Fruit fly (Drosophila melanogaster) whole organism, embryonic: ENCODE measurements around the gene Hmbs.
A peak's percentile ranks its signal among the peaks of the same experiment; 100 is the strongest.

Source experiments
- CG1024 ChIP-seq: fragments of 200-800 bp; sonication (Bioruptor generic); IDR thresholded peaks from 2 replicates; pipeline ENCODE4 v1.3.6; 2022; ENCODE audit warnings: missing biosample characterization, missing genetic modification characterization
- CG11504 ChIP-seq: fragments of 200-800 bp; sonication (Bioruptor generic); optimal IDR thresholded peaks from 3 replicates; lab custom pipeline; 2019; ENCODE audit warnings: missing biosample characterization, mild to moderate bottlenecking, missing genetic modification characterization, moderate library complexity
- CG12219 ChIP-seq: fragments of 200-800 bp; sonication (Bioruptor generic); optimal IDR thresholded peaks from 3 replicates; lab custom pipeline; 2018; ENCODE audit warnings: missing biosample characterization, mild to moderate bottlenecking, missing genetic modification characterization
- CG1233 ChIP-seq: fragments of 200-800 bp; sonication (Bioruptor generic); optimal IDR thresholded peaks from 4 replicates; lab custom pipeline; 2018; ENCODE audit warnings: missing biosample characterization, mild to moderate bottlenecking, missing genetic modification characterization
- CG12659 ChIP-seq: fragments of 200-800 bp; sonication (Bioruptor generic); optimal IDR thresholded peaks from 3 replicates; lab custom pipeline; 2017; ENCODE audit warnings: mild to moderate bottlenecking, missing biosample characterization, missing genetic modification reagents, missing genetic modification characterization
- CG13894 ChIP-seq: fragments of 200-800 bp; sonication (Bioruptor generic); optimal IDR thresholded peaks from 3 replicates; lab custom pipeline; 2018; ENCODE audit warnings: missing biosample characterization, mild to moderate bottlenecking, missing genetic modification characterization, moderate library complexity
- CG1529 ChIP-seq: fragments of 200-800 bp; sonication (Bioruptor generic); optimal IDR thresholded peaks from 3 replicates; lab custom pipeline; 2018; ENCODE audit warnings: missing biosample characterization, missing genetic modification characterization
- CG15479 ChIP-seq: fragments of 200-800 bp; sonication (Bioruptor generic); optimal IDR thresholded peaks from 3 replicates; lab custom pipeline; 2019; ENCODE audit warnings: missing biosample characterization, mild to moderate bottlenecking, missing genetic modification characterization, moderate library complexity
- CG16863 ChIP-seq: fragments of 200-800 bp; sonication (Bioruptor generic); optimal IDR thresholded peaks from 3 replicates; lab custom pipeline; 2016; ENCODE audit warnings: missing biosample characterization, missing genetic modification characterization
- CG17186 ChIP-seq: fragments of 200-800 bp; sonication (Bioruptor generic); optimal IDR thresholded peaks from 3 replicates; lab custom pipeline; 2017; ENCODE audit warnings: missing biosample characterization, missing genetic modification reagents, missing genetic modification characterization
- CG18599 ChIP-seq: fragments of 200-800 bp; sonication (Bioruptor generic); optimal IDR thresholded peaks from 3 replicates; lab custom pipeline; 2017; ENCODE audit warnings: missing biosample characterization, missing genetic modification characterization, mild to moderate bottlenecking, moderate library complexity, missing genetic modification reagents
- CG30403 ChIP-seq: fragments of 200-800 bp; sonication (Bioruptor generic); optimal IDR thresholded peaks from 3 replicates; lab custom pipeline; 2016; ENCODE audit warnings: missing biosample characterization, missing genetic modification characterization
- CG31365 ChIP-seq: fragments of 200-800 bp; sonication (Bioruptor generic); optimal IDR thresholded peaks from 2 replicates; lab custom pipeline; 2018; ENCODE audit warnings: missing biosample characterization, mild to moderate bottlenecking, missing genetic modification characterization
- CG4282 ChIP-seq: fragments of 200-800 bp; sonication (Bioruptor generic); optimal IDR thresholded peaks from 2 replicates; lab custom pipeline; 2016; ENCODE audit warnings: missing biosample characterization, missing genetic modification characterization
- CG4328 ChIP-seq: fragments of 200-800 bp; sonication (Bioruptor generic); optimal IDR thresholded peaks from 3 replicates; lab custom pipeline; 2017; ENCODE audit warnings: missing biosample characterization, missing genetic modification reagents, missing genetic modification characterization
- CG7928 ChIP-seq: fragments of 200-800 bp; sonication (Bioruptor generic); optimal IDR thresholded peaks from 2 replicates; lab custom pipeline; 2017; ENCODE audit warnings: missing biosample characterization, mild to moderate bottlenecking, missing genetic modification characterization
- CG8478 ChIP-seq: fragments of >200 bp; optimal IDR thresholded peaks from 2 replicates; lab custom pipeline; 2018
- CG8765 ChIP-seq: fragments of 200-800 bp; sonication (Bioruptor generic); IDR thresholded peaks from 2 replicates; pipeline ENCODE4 v1.3.6; 2022; ENCODE audit warnings: missing biosample characterization, missing genetic modification characterization
- CG8924 ChIP-seq: fragments of 200-800 bp; optimal IDR thresholded peaks from 3 replicates; lab custom pipeline; 2019; ENCODE audit warnings: missing biosample characterization, mild to moderate bottlenecking, missing genetic modification characterization, moderate library complexity
- CG8944 ChIP-seq: fragments of 200-800 bp; sonication (Bioruptor generic); optimal IDR thresholded peaks from 3 replicates; lab custom pipeline; 2016; ENCODE audit warnings: missing biosample characterization, missing genetic modification characterization
- CG9727 ChIP-seq: fragments of 200-800 bp; sonication (Bioruptor generic); optimal IDR thresholded peaks from 3 replicates; lab custom pipeline; 2017; ENCODE audit warnings: missing biosample characterization, mild to moderate bottlenecking, missing genetic modification characterization
- CG9797 ChIP-seq: fragments of 200-800 bp; sonication (Bioruptor generic); optimal IDR thresholded peaks from 3 replicates; lab custom pipeline; 2018; ENCODE audit warnings: missing biosample characterization, mild to moderate bottlenecking, missing genetic modification characterization
- CkIIα-i1 ChIP-seq: fragments of 200-800 bp; sonication (Bioruptor generic); IDR thresholded peaks from 2 replicates; pipeline ENCODE4 v1.3.6; 2022; ENCODE audit warnings: missing biosample characterization, missing genetic modification characterization
- Dip2 ChIP-seq: fragments of 200-800 bp; sonication (Bioruptor generic); IDR thresholded peaks from 2 replicates; pipeline ENCODE4 v1.3.6; 2022; ENCODE audit warnings: missing biosample characterization, missing genetic modification characterization
- E2f2 ChIP-seq: fragments of 200-800 bp; sonication (Bioruptor generic); IDR thresholded peaks from 2 replicates; pipeline ENCODE4 v1.3.6; 2022; ENCODE audit warnings: missing biosample characterization, missing genetic modification characterization
- Eip74EF ChIP-seq, 2 experiments: fragments of 200-800 bp in 1 of 2; fragments of >200 bp in 1 of 2; sonication (Bioruptor generic) in 1 of 2; optimal IDR thresholded peaks; 2 replicates each; lab custom pipeline; 2017 to 2019; ENCODE audit warnings: missing biosample characterization in 2 of 2, missing genetic modification characterization in 2 of 2, mild to moderate bottlenecking in 1 of 2, moderate library complexity in 1 of 2
- Fer1 ChIP-seq: fragments of 200-800 bp; sonication (Bioruptor generic); optimal IDR thresholded peaks from 2 replicates; lab custom pipeline; 2017; ENCODE audit warnings: missing biosample characterization, mild to moderate bottlenecking, missing genetic modification characterization
- Fer3 ChIP-seq: fragments of 200-800 bp; sonication (Bioruptor generic); optimal IDR thresholded peaks from 2 replicates; lab custom pipeline; 2018; ENCODE audit warnings: missing biosample characterization, mild to moderate bottlenecking, missing genetic modification characterization, moderate library complexity
- Hey ChIP-seq: fragments of 200-800 bp; sonication (Bioruptor generic); optimal IDR thresholded peaks from 3 replicates; lab custom pipeline; 2018; ENCODE audit warnings: missing biosample characterization, mild to moderate bottlenecking, missing genetic modification characterization
- Mad ChIP-seq: fragments of 200-800 bp; sonication (Bioruptor generic); optimal IDR thresholded peaks from 2 replicates; lab custom pipeline; 2016; ENCODE audit warnings: missing biosample characterization, missing genetic modification characterization
- NC2α ChIP-seq: fragments of 200-800 bp; sonication (Bioruptor generic); optimal IDR thresholded peaks from 2 replicates; lab custom pipeline; 2016; ENCODE audit warnings: missing biosample characterization, missing genetic modification characterization
- Nf-YB ChIP-seq: fragments of 200-800 bp; sonication (Bioruptor generic); optimal IDR thresholded peaks from 3 replicates; lab custom pipeline; 2019; ENCODE audit warnings: missing biosample characterization, mild to moderate bottlenecking, missing genetic modification characterization, moderate library complexity
- Spps ChIP-seq: fragments of 200-800 bp; sonication (Bioruptor generic); optimal IDR thresholded peaks from 2 replicates; lab custom pipeline; 2018; ENCODE audit warnings: missing biosample characterization, mild to moderate bottlenecking, missing genetic modification characterization
- Xrp1 ChIP-seq: fragments of 200-800 bp; sonication (Bioruptor generic); IDR thresholded peaks from 2 replicates; pipeline ENCODE4 v1.3.6; 2022; ENCODE audit warnings: missing biosample characterization, missing genetic modification characterization
- ap ChIP-seq: fragments of 200-800 bp; sonication (Bioruptor generic); IDR thresholded peaks from 2 replicates; pipeline ENCODE4 v1.3.6; 2022; ENCODE audit warnings: missing biosample characterization, missing genetic modification characterization
- bab2 ChIP-seq: fragments of 200-800 bp; sonication (Bioruptor generic); optimal IDR thresholded peaks from 2 replicates; lab custom pipeline; 2016; ENCODE audit warnings: missing biosample characterization, missing genetic modification characterization
- crol ChIP-seq: fragments of 200-800 bp; sonication (Bioruptor generic); IDR thresholded peaks from 2 replicates; pipeline ENCODE4 v1.3.6; 2022; ENCODE audit warnings: missing biosample characterization, missing genetic modification characterization
- ewg ChIP-seq: fragments of 200-800 bp; sonication (Bioruptor generic); optimal IDR thresholded peaks from 3 replicates; lab custom pipeline; 2017; ENCODE audit warnings: mild to moderate bottlenecking, missing biosample characterization, missing genetic modification reagents, missing genetic modification characterization
- eyg ChIP-seq: fragments of 200-800 bp; sonication (Bioruptor generic); optimal IDR thresholded peaks from 3 replicates; lab custom pipeline; 2016; ENCODE audit warnings: missing biosample characterization, missing genetic modification characterization
- grn ChIP-seq: fragments of 200-800 bp; sonication (Bioruptor generic); optimal IDR thresholded peaks from 3 replicates; lab custom pipeline; 2017; ENCODE audit warnings: missing biosample characterization, missing genetic modification characterization
- hbn ChIP-seq: fragments of 200-800 bp; sonication (Bioruptor generic); IDR thresholded peaks from 2 replicates; pipeline ENCODE4 v1.3.6; 2022; ENCODE audit warnings: missing biosample characterization, missing genetic modification characterization; ENCODE audit not compliant: partially characterized antibody
- hth ChIP-seq: fragments of >200 bp; optimal IDR thresholded peaks from 2 replicates; lab custom pipeline; 2017; ENCODE audit warnings: inconsistent platforms
- lilli ChIP-seq: fragments of 200-800 bp; sonication (Bioruptor generic); optimal IDR thresholded peaks from 3 replicates; lab custom pipeline; 2016; ENCODE audit warnings: missing biosample characterization, missing genetic modification characterization
- lov ChIP-seq, 2 experiments: fragments of 200-800 bp in 1 of 2; fragments of >200 bp in 1 of 2; sonication (Bioruptor generic) in 1 of 2; IDR thresholded peaks in 1 of 2; optimal IDR thresholded peaks in 1 of 2; 2 replicates in 1 of 2; 3 replicates in 1 of 2; pipeline versions ENCODE4 v1.3.6 to Lab custom; 2017 to 2022; ENCODE audit warnings: missing biosample characterization in 1 of 2, missing genetic modification characterization in 1 of 2
- mld ChIP-seq: fragments of 200-800 bp; sonication (Bioruptor generic); IDR thresholded peaks from 3 replicates; pipeline ENCODE4 v1.3.6; 2022; ENCODE audit warnings: missing biosample characterization, missing genetic modification characterization; ENCODE audit not compliant: partially characterized antibody
- row ChIP-seq: fragments of 200-800 bp; sonication (Bioruptor generic); IDR thresholded peaks from 3 replicates; pipeline ENCODE4 v1.3.6; 2022; ENCODE audit warnings: missing biosample characterization, missing genetic modification characterization
- sens ChIP-seq: fragments of 200-800 bp; sonication (Bioruptor generic); peaks from one replicate; lab custom pipeline; 2016; ENCODE audit warnings: missing biosample characterization, missing genetic modification characterization
- ssp ChIP-seq: fragments of 200-800 bp; sonication (Bioruptor generic); IDR thresholded peaks from 2 replicates; pipeline ENCODE4 v1.3.6; 2022; ENCODE audit warnings: missing biosample characterization, missing genetic modification characterization
- vfl ChIP-seq: fragments of 200-800 bp; sonication (Bioruptor generic); optimal IDR thresholded peaks from 2 replicates; lab custom pipeline; 2016; ENCODE audit warnings: missing biosample characterization, missing genetic modification characterization
- vnd ChIP-seq: fragments of 200-800 bp; sonication (Bioruptor generic); IDR thresholded peaks from 3 replicates; pipeline ENCODE4 v1.3.6; 2022; ENCODE audit warnings: missing biosample characterization, missing genetic modification characterization; ENCODE audit not compliant: partially characterized antibody

Hmbs gene

dm6 chr3L:1307005-1307632, 27.6 kb upstream of the Hmbs start, which contains the start of the genes Ctr9 and Nt5a (continued):
- TF ChIP-seq CG9727 (no peak), ssp (GFP tag; lab: Robert Waterston, UW) (peak; percentile 73), NC2α (GFP tag; lab: Kevin White, UChicago) (no peak), ewg (GFP tag; lab: Kevin White, UChicago) (no peak), grn (GFP tag; lab: Kevin White, UChicago) (peak; percentile 41), bab2 (GFP tag; lab: Kevin White, UChicago) (peak; percentile 59), CG15479 (peak; percentile 63), sens (GFP tag; lab: Kevin White, UChicago) (peak; percentile 93), lilli (GFP tag; lab: Kevin White, UChicago) (peak; percentile 85), Eip74EF (GFP tag; optimal IDR thresholded peaks at IDR 0.05; lab: Kevin White, UChicago) (peak in 1 of 2 experiments; percentile 47), crol (no peak), lov (optimal IDR thresholded peaks at IDR 0.05; lab: Kevin White, UChicago) (no peak), lov (GFP tag; IDR thresholded peaks at IDR 0.05; lab: Robert Waterston, UW) (no peak), vfl (GFP tag; lab: Kevin White, UChicago) (peak; percentile 71), Fer3 (peak; percentile 36), CG17186 (peak; percentile 37), CG16863 (GFP tag; lab: Kevin White, UChicago) (peak; percentile 27), Mad (GFP tag; lab: Kevin White, UChicago) (peak; percentile 38), CG4328 (GFP tag; lab: Kevin White, UChicago) (no peak), Fer1 (GFP tag; lab: Kevin White, UChicago) (peak; percentile 52), eyg (GFP tag; lab: Kevin White, UChicago) (peak; percentile 26), CG7928 (GFP tag; lab: Kevin White, UChicago) (peak; percentile 45), CG8944 (GFP tag; lab: Kevin White, UChicago) (peak; percentile 15), Hey (tag; lab: Kevin White, UChicago) (no peak), hbn (GFP tag; lab: Robert Waterston, UW) (peak; percentile 56), CG12219 (no peak), CG9797 (peak; percentile 37), Spps (no peak), CG8765 (GFP tag; lab: Robert Waterston, UW) (no peak), vnd (GFP tag; lab: Robert Waterston, UW) (no peak), mld (GFP tag; lab: Robert Waterston, UW) (peak; percentile 10; the same call in 1 of the 3 replicates), ap (GFP tag; lab: Robert Waterston, UW) (no peak), CG30403 (GFP tag; lab: Kevin White, UChicago) (peak; percentile 68), Dip2 (GFP tag; lab: Robert Waterston, UW) (no peak), CG31365 (tag; lab: Kevin White, UChicago) (no peak), CG1233 (GFP tag; lab: Kevin White, UChicago) (no peak), CG18599 (GFP tag; lab: Kevin White, UChicago) (peak; percentile 38), CG4282 (GFP tag; lab: Kevin White, UChicago) (peak; percentile 27), CG13894 (tag; lab: Kevin White, UChicago) (peak; percentile 76), hth (lab: Kevin White, UChicago) (no peak), Nf-YB (GFP tag; lab: Kevin White, UChicago) (peak; percentile 8), CG11504 (tag; lab: Kevin White, UChicago) (no peak), CG8478 (no peak), CG1024 (GFP tag; lab: Robert Waterston, UW) (no peak), Xrp1 (no peak), CkIIα-i1 (GFP tag; lab: Robert Waterston, UW) (no peak), E2f2 (GFP tag; lab: Robert Waterston, UW) (peak; percentile 53), CG8924 (tag; lab: Kevin White, UChicago) (peak; percentile 52), row (peak; percentile 85), CG12659 (peak; percentile 86), CG1529 (no peak)
